Worm (Caenorhabditis elegans) whole organism, midembryonic: ENCODE results near the gene abu-1.

Source experiments
- T22C8.4 ChIP-seq: fragments of 200-800 bp; sonication (Bioruptor generic); IDR thresholded peaks from 2 replicates; pipeline ENCODE4 v1.3.6; 2022; ENCODE audit warnings: missing genetic modification characterization, missing compliant biosample characterization
- cog-1 ChIP-seq: sonication (generic microtip); optimal IDR thresholded peaks from 2 replicates; lab custom pipeline; 2016; ENCODE audit warnings: missing genetic modification characterization, missing compliant biosample characterization
- flt-1 ChIP-seq: fragments of 200-800 bp; sonication (Bioruptor generic); IDR thresholded peaks from 2 replicates; pipeline ENCODE4 v1.3.6; 2022; ENCODE audit warnings: missing genetic modification characterization, missing compliant biosample characterization
- klf-2 ChIP-seq: fragments of 200-800 bp; sonication (Bioruptor generic); conservative IDR thresholded peaks from 2 replicates; pipeline ENCODE4 v1.3.6; 2022; ENCODE audit warnings: missing genetic modification reagents, missing genetic modification characterization, missing compliant biosample characterization
- med-1 ChIP-seq: sonication (generic microtip); optimal IDR thresholded peaks from 2 replicates; lab custom pipeline; 2017; ENCODE audit warnings: missing genetic modification characterization, mild to moderate bottlenecking, missing compliant biosample characterization, antibody characterized with exemption, missing genetic modification reagents; ENCODE audit not compliant: insufficient read depth
- ref-1 ChIP-seq: fragments of 200-800 bp; sonication (Bioruptor generic); conservative IDR thresholded peaks from 2 replicates; pipeline ENCODE4 v1.3.6; 2022; ENCODE audit warnings: missing genetic modification reagents, missing genetic modification characterization, missing compliant biosample characterization
- tab-1 ChIP-seq: fragments of 200-800 bp; sonication (Bioruptor generic); IDR thresholded peaks from 2 replicates; pipeline ENCODE4 v1.3.6; 2022; ENCODE audit warnings: missing genetic modification characterization, missing compliant biosample characterization
- ztf-23 ChIP-seq: fragments of 200-800 bp; sonication (Bioruptor generic); IDR thresholded peaks from 2 replicates; pipeline ENCODE4 v1.3.6; 2022; ENCODE audit warnings: missing genetic modification reagents, missing genetic modification characterization, missing compliant biosample characterization
- ztf-29 ChIP-seq: fragments of 200-800 bp; sonication (Bioruptor generic); IDR thresholded peaks from 2 replicates; pipeline ENCODE4 v1.3.6; 2022; ENCODE audit warnings: missing genetic modification reagents, missing genetic modification characterization, missing compliant biosample characterization

The abu-1 gene

ce11 chrV:10338305-10338992 lies 43.2 kb downstream of the abu-1 start, which contains the start of gene arx-2:
Gene arx-2, minus strand, starts transcription at chrV:10338355.
- TF ChIP-seq tab-1 (GFP tag; lab: Robert Waterston, UW) (no peak), med-1 (GFP tag; lab: Kevin White, UChicago) (no peak), ztf-29 (GFP tag; lab: Robert Waterston, UW) (no peak), ref-1 (GFP tag; lab: Robert Waterston, UW) (no peak), cog-1 (tag; lab: Kevin White, UChicago) (no peak)

ce11 chrV:10333843-10334242 lies 47.8 kb downstream of the abu-1 start:
- TF ChIP-seq ref-1 (GFP tag; lab: Robert Waterston, UW) (no peak), klf-2 (no peak), cog-1 (tag; lab: Kevin White, UChicago) (no peak), tab-1 (GFP tag; lab: Robert Waterston, UW) (no peak), ztf-29 (GFP tag; lab: Robert Waterston, UW) (no peak), T22C8.4 (GFP tag; lab: Robert Waterston, UW) (no peak), flt-1 (GFP tag; lab: Robert Waterston, UW) (no peak), med-1 (GFP tag; lab: Kevin White, UChicago) (no peak), ztf-23 (GFP tag; lab: Robert Waterston, UW) (no peak)

- TF ChIP-seq med-1 (GFP tag; lab: Kevin White, UChicago) (no peak), ztf-23 (GFP tag; lab: Robert Waterston, UW) (no peak), tab-1 (GFP tag; lab: Robert Waterston, UW) (no peak), klf-2 (no peak)
Observed at ce11 chrV:10332012-10332411, 49.6 kb downstream of the abu-1 start, which contains the start of gene crm-1. Gene crm-1, minus strand, starts transcription at chrV:10332112.
